Worm (Caenorhabditis elegans): Measurements from ENCODE around the gene H38K22.9.

The H38K22.9 gene

DNA sequence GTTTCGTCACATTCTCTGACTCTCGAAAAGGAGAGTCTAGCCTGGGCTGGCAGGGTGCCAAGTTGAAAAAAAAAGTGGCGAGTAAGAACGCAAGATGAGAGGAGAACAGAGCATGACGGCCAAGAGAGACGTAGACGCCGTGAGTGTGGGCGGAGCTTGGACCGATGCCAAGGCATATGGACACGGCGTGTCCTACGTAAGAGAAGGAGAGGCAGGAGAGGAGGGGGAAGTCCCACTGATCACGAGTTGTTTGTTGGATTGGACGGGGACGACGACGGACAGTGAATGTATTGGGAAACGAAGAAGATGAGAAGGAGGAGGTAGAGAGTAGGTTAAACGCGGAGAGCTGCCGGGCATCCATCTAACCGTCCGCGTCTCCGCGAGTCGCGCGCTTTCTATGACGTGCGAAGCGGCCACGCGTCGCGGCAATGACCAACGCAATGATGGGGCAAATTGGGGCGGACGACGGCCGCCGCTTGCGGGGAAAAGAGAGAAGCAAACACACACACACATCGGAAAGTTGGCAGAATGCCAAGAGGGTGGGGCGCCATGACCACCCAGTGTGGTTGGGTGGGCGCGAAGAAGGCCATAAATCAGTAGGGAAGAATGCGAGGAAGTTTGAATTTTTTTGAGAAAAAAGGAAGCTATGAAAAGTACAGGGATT is 41.9 kb upstream of the H38K22.9 start (continued):
- no peak for TF ChIP-seq nhr-237 (tag; optimal IDR thresholded peaks at IDR 0.05)

DNA sequence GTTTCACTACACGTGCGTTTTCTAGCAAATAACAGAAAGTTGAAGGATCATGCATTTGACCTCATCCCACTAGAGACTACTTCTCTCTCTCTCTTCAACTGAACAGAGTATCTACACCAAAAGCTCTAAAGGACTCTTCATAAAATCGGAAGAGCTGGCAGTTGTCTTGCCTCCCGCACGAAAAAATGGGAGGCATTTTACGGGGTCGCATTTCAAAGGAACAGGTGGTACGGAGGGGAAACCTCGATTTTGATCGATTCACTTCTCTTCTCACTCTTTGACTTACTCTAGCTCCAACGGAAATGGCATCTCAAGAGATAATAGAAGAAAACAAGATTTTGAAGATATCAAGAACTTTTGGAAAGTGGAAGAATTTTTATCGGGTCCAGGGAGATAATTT is 40.8 kb upstream of the H38K22.9 start:
- peak; percentile 32 for TF ChIP-seq ceh-28 (tag; optimal IDR thresholded peaks at IDR 0.05)
- peak; percentile 45 for TF ChIP-seq egl-5 (tag; optimal IDR thresholded peaks at IDR 0.05)
- TF ChIP-seq ztf-11 (tag; optimal IDR thresholded peaks at IDR 0.05), result no peak
- TF ChIP-seq ZK546.5 (tag; optimal IDR thresholded peaks at IDR 0.05), result no peak
- TF ChIP-seq nhr-28 (tag; optimal IDR thresholded peaks at IDR 0.05), result no peak
- no peak for TF ChIP-seq ama-1 (optimal IDR thresholded peaks at IDR 0.05)
- TF ChIP-seq nfya-1 (tag; optimal IDR thresholded peaks at IDR 0.05; ENCODE audit: insufficient read depth), result peak; percentile 15
- no peak for TF ChIP-seq mdl-1 (tag; optimal IDR thresholded peaks at IDR 0.05)
- TF ChIP-seq egl-27 (tag; optimal IDR thresholded peaks at IDR 0.05), result no peak
- TF ChIP-seq nhr-11 (tag; optimal IDR thresholded peaks at IDR 0.05), result peak; percentile 65
- TF ChIP-seq lin-39 (tag; optimal IDR thresholded peaks at IDR 0.05), result peak; percentile 4

DNA sequence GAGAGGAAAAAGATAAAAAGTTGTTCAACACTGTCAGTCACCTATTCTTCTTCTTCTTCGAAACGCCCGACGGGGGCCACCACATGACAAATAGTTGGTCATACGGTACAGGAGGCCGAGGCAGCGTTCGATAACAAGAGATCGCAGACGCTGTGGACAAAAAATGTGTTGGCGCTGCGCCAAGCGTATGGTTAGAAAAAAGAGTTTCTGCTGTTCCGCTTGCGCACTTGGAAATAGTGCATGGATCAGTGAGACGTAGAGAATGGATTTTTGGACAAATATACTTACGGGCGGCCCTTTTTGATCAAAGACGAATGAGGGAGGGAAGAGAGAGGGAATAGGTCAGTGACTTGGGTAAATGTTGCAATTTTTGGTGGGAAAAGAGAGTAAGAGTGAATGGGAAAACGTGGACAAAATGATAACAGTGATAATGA is 39.2 kb upstream of the H38K22.9 start:
- TF ChIP-seq daf-12 (tag; optimal IDR thresholded peaks at IDR 0.05) (no peak), fkh-2 (tag; optimal IDR thresholded peaks at IDR 0.05) (no peak), ceh-16 (tag; optimal IDR thresholded peaks at IDR 0.05) (no peak), nhr-11 (tag; optimal IDR thresholded peaks at IDR 0.05) (no peak), ztf-4 (tag; optimal IDR thresholded peaks at IDR 0.05) (no peak), nhr-77 (tag; optimal IDR thresholded peaks at IDR 0.05) (no peak), mml-1 (tag; optimal IDR thresholded peaks at IDR 0.05) (no peak), ama-1 (optimal IDR thresholded peaks at IDR 0.05) (no peak), ZK546.5 (tag; optimal IDR thresholded peaks at IDR 0.05) (no peak), nhr-23 (tag; optimal IDR thresholded peaks at IDR 0.05) (peak; percentile 93), snpc-4 (tag; optimal IDR thresholded peaks at IDR 0.05) (peak; percentile 43), elt-3 (tag; optimal IDR thresholded peaks at IDR 0.05) (peak in 1 of 3 experiments; percentile 27), nfya-1 (tag; optimal IDR thresholded peaks at IDR 0.05; ENCODE audit: insufficient read depth) (peak; percentile 73), pqm-1 (tag; optimal IDR thresholded peaks at IDR 0.05) (peak; percentile 30), R02D3.7 (tag; optimal IDR thresholded peaks at IDR 0.05) (peak; percentile 11), unc-39 (tag; optimal IDR thresholded peaks at IDR 0.05) (no peak), zag-1 (tag; optimal IDR thresholded peaks at IDR 0.05) (no peak), nhr-25 (tag; optimal IDR thresholded peaks at IDR 0.05) (peak; percentile 95), nhr-76 (tag; optimal IDR thresholded peaks at IDR 0.05) (no peak), aly-2 (tag; optimal IDR thresholded peaks at IDR 0.05) (no peak), nhr-12 (tag; optimal IDR thresholded peaks at IDR 0.05) (no peak), nhr-28 (tag; optimal IDR thresholded peaks at IDR 0.05) (no peak), lsy-12 (tag; optimal IDR thresholded peaks at IDR 0.05) (peak; percentile 76), ceh-82 (tag; optimal IDR thresholded peaks at IDR 0.05) (no peak), unc-62 (GFP tag; optimal IDR thresholded peaks at IDR 0.05) (no peak), ztf-11 (tag; optimal IDR thresholded peaks at IDR 0.05) (no peak), mdl-1 (tag; optimal IDR thresholded peaks at IDR 0.05) (peak; percentile 70), egl-5 (tag; optimal IDR thresholded peaks at IDR 0.05) (no peak), fos-1 (tag; optimal IDR thresholded peaks at IDR 0.05) (peak; percentile 16), fkh-10 (GFP tag; optimal IDR thresholded peaks at IDR 0.05) (no peak), lin-39 (tag; optimal IDR thresholded peaks at IDR 0.05) (peak; percentile 4), elt-2 (tag; optimal IDR thresholded peaks at IDR 0.05) (peak; percentile 77), egl-27 (tag; optimal IDR thresholded peaks at IDR 0.05) (peak; percentile 57), nhr-237 (tag; optimal IDR thresholded peaks at IDR 0.05) (no peak), hmg-11 (tag; optimal IDR thresholded peaks at IDR 0.05) (peak; percentile 69), elt-1 (tag; optimal IDR thresholded peaks at IDR 0.05) (peak; percentile 28), ceh-28 (tag; optimal IDR thresholded peaks at IDR 0.05) (peak; percentile 60), lin-15B (tag; optimal IDR thresholded peaks at IDR 0.05) (peak; percentile 40), skn-1 (tag; optimal IDR thresholded peaks at IDR 0.05) (no peak), tbx-2 (tag; optimal IDR thresholded peaks at IDR 0.05) (peak; percentile 49), sea-2 (GFP tag; optimal IDR thresholded peaks at IDR 0.05) (no peak), ceh-9 (tag; optimal IDR thresholded peaks at IDR 0.05) (no peak), nhr-43 (tag; optimal IDR thresholded peaks at IDR 0.05; ENCODE audit: poor library complexity, severe bottlenecking) (peak; percentile 94), pha-4 (tag; optimal IDR thresholded peaks at IDR 0.05) (peak; percentile 99), eor-1 (tag; optimal IDR thresholded peaks at IDR 0.05) (no peak), nhr-67 (tag; optimal IDR thresholded peaks at IDR 0.05) (no peak), jun-1 (tag; optimal IDR thresholded peaks at IDR 0.05) (peak; percentile 84)
